Fruit fly (Drosophila melanogaster): ENCODE results near the gene Elp5.

Gene Elp5

dm6 chr3L:2256422-2257172 is 659 bp upstream of the Elp5 start:
- no peak for TF ChIP-seq Myc (optimal IDR thresholded peaks at IDR 0.05)

DNA sequence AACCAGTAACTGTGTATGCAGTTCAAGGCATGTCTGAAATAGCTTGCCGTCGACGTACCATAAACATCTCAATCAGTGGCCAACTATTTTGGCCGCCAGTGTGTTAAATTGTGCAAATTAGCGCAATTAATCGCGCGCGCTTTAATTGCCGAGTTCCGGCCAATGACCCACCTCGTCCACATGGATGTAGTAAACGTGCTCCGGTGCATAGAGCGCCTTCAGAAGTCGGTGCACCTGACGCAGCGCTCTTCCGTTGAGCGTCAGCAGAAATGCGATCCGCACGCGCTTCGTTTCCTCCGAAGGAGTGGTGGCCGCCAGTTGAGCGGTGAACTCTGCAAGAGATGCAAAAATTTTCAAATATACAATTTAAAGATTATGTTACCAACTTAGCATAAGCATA is 4.0 kb downstream of the Elp5 start:
- TF ChIP-seq Myc (optimal IDR thresholded peaks at IDR 0.05) (no peak), Sin3A (optimal IDR thresholded peaks at IDR 0.05) (no peak), ttk (optimal IDR thresholded peaks at IDR 0.05) (peak; percentile 1)

DNA sequence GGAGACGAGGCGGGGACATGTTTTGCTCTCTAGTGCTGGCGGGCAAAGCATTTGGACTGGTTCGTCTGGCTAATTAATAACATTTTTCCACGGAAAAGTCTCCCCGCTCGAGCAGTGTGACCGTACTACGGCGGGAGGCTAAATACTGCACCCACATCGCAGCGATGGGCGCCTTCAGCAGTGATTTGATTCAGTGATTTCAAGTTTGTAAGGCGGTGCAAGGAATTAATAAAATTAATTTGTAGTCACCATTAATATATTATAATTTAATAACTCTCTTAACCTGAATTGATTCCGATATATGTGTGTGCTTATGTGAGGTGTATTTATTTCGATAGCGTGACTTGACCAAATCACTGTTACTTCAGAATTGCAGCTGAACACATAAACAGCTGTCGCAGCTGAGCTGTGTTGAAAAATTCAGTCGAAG is 5.3 kb downstream of the Elp5 start, which contains the start of the genes oxt and CG13807:
Gene oxt (minus strand): TSS at position 150 of the 430 bp plus-strand sequence.
Gene CG13807 (plus strand): TSS at position 405 of the 430 bp plus-strand sequence.
- no peak for TF ChIP-seq insv (optimal IDR thresholded peaks at IDR 0.05)
- TF ChIP-seq psq (optimal IDR thresholded peaks at IDR 0.05), result no peak
- no peak for TF ChIP-seq Sin3A (optimal IDR thresholded peaks at IDR 0.05)
- TF ChIP-seq ttk (optimal IDR thresholded peaks at IDR 0.05), result no peak
- TF ChIP-seq Myc (optimal IDR thresholded peaks at IDR 0.05), result no peak
- TF ChIP-seq h (optimal IDR thresholded peaks at IDR 0.05), result no peak

DNA sequence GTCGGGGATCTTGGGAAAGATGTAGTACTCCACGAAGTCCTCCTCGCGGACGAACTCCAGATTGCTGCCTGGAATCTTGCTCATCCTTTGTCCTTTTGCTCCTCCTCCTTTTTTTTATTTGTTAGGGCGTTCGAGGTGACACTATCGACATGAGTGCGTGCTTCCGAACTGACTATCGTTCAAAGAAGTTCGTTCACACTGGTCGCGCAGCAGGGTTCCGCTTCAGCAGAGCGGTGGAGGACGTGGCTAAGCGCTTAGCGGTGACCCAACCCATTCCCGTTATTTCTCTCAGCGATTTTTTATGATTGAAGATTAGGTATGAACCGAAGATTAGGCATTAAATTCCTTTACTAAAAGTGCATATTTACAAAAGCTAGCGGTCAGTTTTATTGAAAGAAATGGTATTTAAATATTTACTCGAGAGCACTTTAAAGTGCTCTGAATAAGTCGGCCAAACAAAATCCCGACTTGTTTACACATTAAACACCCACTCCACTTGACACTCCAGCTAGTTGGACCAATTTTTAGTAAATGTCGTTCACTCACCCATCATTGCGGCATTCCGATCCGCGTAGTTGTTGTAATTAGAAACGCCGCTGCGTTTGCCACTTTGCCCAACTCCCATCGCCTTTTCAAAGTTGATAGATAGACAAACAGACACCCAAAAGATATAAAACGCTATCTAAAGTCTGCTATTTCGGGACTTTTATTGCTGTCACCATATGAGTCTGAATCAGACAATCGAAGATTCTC is 8.6 kb downstream of the Elp5 start, which contains the start of the genes ecd and CG13806:
Gene ecd (minus strand): TSS at position 166 of the 753 bp plus-strand sequence.
Gene CG13806 (plus strand): TSS at position 703 of the 753 bp plus-strand sequence.
- no peak for TF ChIP-seq psq (optimal IDR thresholded peaks at IDR 0.05)
- TF ChIP-seq insv (optimal IDR thresholded peaks at IDR 0.05), result no peak
- TF ChIP-seq Myc (optimal IDR thresholded peaks at IDR 0.05), result no peak
- TF ChIP-seq h (optimal IDR thresholded peaks at IDR 0.05), result no peak
- TF ChIP-seq ttk (optimal IDR thresholded peaks at IDR 0.05), result no peak
- TF ChIP-seq Sin3A (optimal IDR thresholded peaks at IDR 0.05), result no peak

DNA sequence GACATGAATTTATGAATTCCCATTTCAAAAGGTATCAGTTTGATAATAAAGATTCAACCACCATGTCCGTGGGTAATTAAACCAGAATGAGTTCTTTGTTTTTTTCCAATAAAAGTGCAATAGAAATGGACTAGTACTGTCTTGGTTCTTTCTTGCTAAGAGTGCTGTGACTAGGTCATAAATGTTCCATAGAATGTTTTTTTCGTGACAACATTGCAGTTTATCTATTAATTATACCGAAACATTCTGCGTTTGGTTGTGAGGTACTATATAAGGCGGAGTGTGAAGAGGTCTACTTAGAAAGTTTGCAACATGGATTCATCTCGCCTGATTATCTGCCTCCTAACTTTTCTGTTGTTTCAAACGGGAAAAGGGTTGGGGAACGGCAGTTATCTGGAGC is 10.3 kb downstream of the Elp5 start, which contains the start of gene obst-I:
Gene obst-I (plus strand): TSS at position 301 of the 400 bp plus-strand sequence.
- TF ChIP-seq Sin3A (optimal IDR thresholded peaks at IDR 0.05) (no peak), h (optimal IDR thresholded peaks at IDR 0.05) (no peak), ttk (optimal IDR thresholded peaks at IDR 0.05) (no peak)

- no peak for TF ChIP-seq h (optimal IDR thresholded peaks at IDR 0.05)
- TF ChIP-seq Myc (optimal IDR thresholded peaks at IDR 0.05), result no peak
- TF ChIP-seq insv (optimal IDR thresholded peaks at IDR 0.05), result no peak
- no peak for TF ChIP-seq Sin3A (optimal IDR thresholded peaks at IDR 0.05)
- no peak for TF ChIP-seq ttk (optimal IDR thresholded peaks at IDR 0.05)
- TF ChIP-seq psq (optimal IDR thresholded peaks at IDR 0.05), result no peak
Measured at dm6 chr3L:2268525-2268924, 11.3 kb downstream of the Elp5 start, which contains the start of gene CG32302. Gene CG32302, plus strand, starts transcription at chr3L:2268825.

- TF ChIP-seq Sin3A (optimal IDR thresholded peaks at IDR 0.05) (no peak), insv (optimal IDR thresholded peaks at IDR 0.05) (no peak), psq (optimal IDR thresholded peaks at IDR 0.05) (no peak), ttk (optimal IDR thresholded peaks at IDR 0.05) (no peak), h (optimal IDR thresholded peaks at IDR 0.05) (no peak), Myc (optimal IDR thresholded peaks at IDR 0.05) (no peak)
Measured at dm6 chr3L:2272669-2273068, 15.4 kb downstream of the Elp5 start, which contains the start of gene yellow-g. Gene yellow-g, minus strand, starts transcription at chr3L:2272769.

DNA sequence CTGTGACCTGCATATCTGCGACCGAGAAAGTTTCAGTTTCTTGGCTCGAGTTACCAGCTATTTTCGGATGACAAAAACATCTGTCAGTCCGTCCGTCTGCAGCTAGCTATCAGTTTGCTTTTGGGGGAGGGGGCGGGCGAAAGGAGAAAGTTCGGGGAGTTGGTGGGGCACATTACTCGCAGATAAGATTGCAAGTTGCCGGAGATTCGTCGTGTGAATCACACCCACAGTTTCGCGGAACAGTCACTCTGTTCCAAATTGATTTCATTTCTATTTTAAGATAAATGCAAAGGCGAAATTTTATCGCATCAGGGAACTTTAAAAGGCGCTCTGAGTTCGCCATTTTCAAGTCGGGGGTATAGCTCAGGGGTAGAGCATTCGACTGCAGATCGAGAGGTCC is 16.1 kb downstream of the Elp5 start:
- TF ChIP-seq ttk (optimal IDR thresholded peaks at IDR 0.05), result no peak
- TF ChIP-seq Myc (optimal IDR thresholded peaks at IDR 0.05), result no peak
- TF ChIP-seq psq (optimal IDR thresholded peaks at IDR 0.05), result no peak
- TF ChIP-seq Sin3A (optimal IDR thresholded peaks at IDR 0.05), result no peak
- TF ChIP-seq insv (optimal IDR thresholded peaks at IDR 0.05), result no peak
- TF ChIP-seq h (optimal IDR thresholded peaks at IDR 0.05), result no peak

DNA sequence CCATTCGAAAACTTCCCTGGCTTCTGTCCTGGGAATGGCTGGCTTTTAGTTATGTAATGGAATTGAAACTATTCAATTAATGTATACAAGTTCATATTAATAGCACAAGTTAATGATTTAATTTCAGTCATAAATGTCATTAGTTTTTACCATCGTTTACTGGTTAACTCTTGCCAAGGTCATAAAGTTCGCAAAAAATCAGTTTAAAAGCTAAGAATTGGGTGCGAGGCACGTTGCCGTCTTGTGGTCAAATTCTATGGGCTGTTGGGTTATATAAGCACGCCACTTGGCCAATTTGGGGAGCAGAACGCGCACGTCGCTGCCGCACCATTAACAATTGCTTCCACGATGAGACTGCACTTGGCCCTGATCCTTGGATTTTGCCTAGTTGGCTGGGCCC is 19.0 kb downstream of the Elp5 start, which contains the start of gene yellow-g2:
Gene yellow-g2 (plus strand): TSS at position 301 of the 400 bp plus-strand sequence.
- TF ChIP-seq Sin3A (optimal IDR thresholded peaks at IDR 0.05), result no peak
- no peak for TF ChIP-seq insv (optimal IDR thresholded peaks at IDR 0.05)
- TF ChIP-seq ttk (optimal IDR thresholded peaks at IDR 0.05), result no peak
- TF ChIP-seq psq (optimal IDR thresholded peaks at IDR 0.05), result no peak
- no peak for TF ChIP-seq h (optimal IDR thresholded peaks at IDR 0.05)
- TF ChIP-seq Myc (optimal IDR thresholded peaks at IDR 0.05), result no peak

DNA sequence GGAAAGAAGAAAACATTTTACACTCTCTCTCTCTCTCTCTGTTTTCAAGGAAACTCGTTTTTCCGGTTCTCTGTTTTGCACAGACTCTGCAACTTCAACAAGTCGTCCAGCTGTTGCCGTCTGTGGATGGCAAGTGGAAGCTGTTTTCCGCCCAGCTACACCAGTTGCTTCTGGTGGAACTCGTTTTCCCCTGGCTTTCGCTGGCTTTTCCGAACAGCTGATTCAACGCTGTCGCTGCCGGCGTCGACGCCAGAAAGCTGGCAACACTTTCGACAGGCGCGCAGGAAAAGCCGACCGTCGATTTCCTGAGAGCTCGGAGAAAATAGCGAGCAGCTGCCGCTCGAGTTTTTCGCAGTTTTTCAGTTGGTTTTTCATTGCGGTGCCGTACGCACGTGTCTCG is 25.2 kb downstream of the Elp5 start, which contains the start of gene MsR2:
Gene MsR2 (plus strand): TSS at position 378 of the 400 bp plus-strand sequence.
- TF ChIP-seq h (optimal IDR thresholded peaks at IDR 0.05) (no peak), ttk (optimal IDR thresholded peaks at IDR 0.05) (no peak), psq (optimal IDR thresholded peaks at IDR 0.05) (no peak), insv (optimal IDR thresholded peaks at IDR 0.05) (no peak), Myc (optimal IDR thresholded peaks at IDR 0.05) (no peak), Sin3A (optimal IDR thresholded peaks at IDR 0.05) (no peak)

All from Kc167 (cell line).